Worm (Caenorhabditis elegans) whole organism, L1 larva: Measurements from ENCODE around the gene F46F5.10.
"Not testable (repeated sequence)": the region's sequence is repeated elsewhere in the genome, so short reads cannot be mapped to it uniquely, and the experiment has no call there.

Source experiments
- C16A3.4 ChIP-seq: fragments of 150-350 bp; optimal IDR thresholded peaks from 2 replicates; lab custom pipeline; 2014; ENCODE audit warnings: missing biosample characterization, missing genetic modification characterization
- C34B4.2 ChIP-seq: sonication (generic microtip); optimal IDR thresholded peaks from 2 replicates; lab custom pipeline; 2017; ENCODE audit warnings: mild to moderate bottlenecking, missing genetic modification characterization, missing compliant biosample characterization
- blmp-1 ChIP-seq: fragments of 150-350 bp; optimal IDR thresholded peaks from 2 replicates; lab custom pipeline; 2014; ENCODE audit warnings: missing biosample characterization, missing genetic modification characterization
- ceh-8 ChIP-seq: fragments of 200-800 bp; sonication (Bioruptor generic); optimal IDR thresholded peaks from 2 replicates; lab custom pipeline; 2018; ENCODE audit warnings: mild to moderate bottlenecking, missing genetic modification characterization, moderate library complexity, missing compliant biosample characterization
- dpl-1 ChIP-seq, 3 experiments: fragments of 150-350 bp in 2 of 3; sonication (generic microtip) in 1 of 3; optimal IDR thresholded peaks; 2 replicates each; lab custom pipeline; 2014 to 2017; ENCODE audit warnings: missing biosample characterization in 3 of 3, missing genetic modification characterization in 3 of 3, missing genetic modification reagents in 3 of 3
- dsc-1 ChIP-seq: sonication (generic microtip); optimal IDR thresholded peaks from 2 replicates; lab custom pipeline; 2016; ENCODE audit warnings: mild to moderate bottlenecking, missing genetic modification characterization, missing compliant biosample characterization
- efl-1 ChIP-seq, 4 experiments: fragments of 150-350 bp; optimal IDR thresholded peaks in 3 of 4; peaks in 1 of 4; 1 replicate in 1 of 4; 2 replicates in 3 of 4; lab custom pipeline; 2014; ENCODE audit warnings: missing biosample characterization in 2 of 4, missing genetic modification characterization in 2 of 4, missing genetic modification reagents in 2 of 4
- egl-13 ChIP-seq: sonication (generic microtip); optimal IDR thresholded peaks from 2 replicates; lab custom pipeline; 2016; ENCODE audit warnings: missing genotype, missing genetic modification reagents, missing genetic modification characterization, missing compliant biosample characterization
- elt-2 ChIP-seq: sonication (generic microtip); optimal IDR thresholded peaks from 2 replicates; lab custom pipeline; 2016; ENCODE audit warnings: missing genetic modification characterization, mild to moderate bottlenecking, inconsistent platforms, missing compliant biosample characterization, missing genetic modification reagents
- fkh-4 ChIP-seq: sonication (generic microtip); optimal IDR thresholded peaks from 2 replicates; lab custom pipeline; 2016; ENCODE audit warnings: missing compliant biosample characterization, missing genetic modification characterization, borderline replicate concordance
- fkh-8 ChIP-seq: sonication (generic microtip); optimal IDR thresholded peaks from 2 replicates; lab custom pipeline; 2016; ENCODE audit warnings: mild to moderate bottlenecking, missing genetic modification characterization, missing compliant biosample characterization
- grh-1 ChIP-seq: fragments of 200-800 bp; sonication (Bioruptor generic); IDR thresholded peaks from 2 replicates; pipeline ENCODE4 v1.3.6; 2022; ENCODE audit warnings: missing genetic modification reagents, missing genetic modification characterization, missing compliant biosample characterization
- hlh-17 ChIP-seq: fragments of 200-800 bp; sonication (Bioruptor generic); optimal IDR thresholded peaks from 2 replicates; lab custom pipeline; 2018; ENCODE audit warnings: missing genetic modification characterization, mild to moderate bottlenecking, missing compliant biosample characterization, moderate library complexity, borderline replicate concordance
- hpl-2 ChIP-seq: fragments of 150-350 bp; optimal IDR thresholded peaks from 2 replicates; lab custom pipeline; 2014; ENCODE audit warnings: missing biosample characterization, missing genetic modification reagents, missing genetic modification characterization
- lin-14 ChIP-seq: fragments of 200-800 bp; sonication (Bioruptor generic); optimal IDR thresholded peaks from 2 replicates; lab custom pipeline; 2018; ENCODE audit warnings: mild to moderate bottlenecking, missing genetic modification characterization, moderate library complexity, missing compliant biosample characterization
- lin-15B ChIP-seq: fragments of 150-350 bp; sonication (generic microtip); optimal IDR thresholded peaks from 3 replicates; lab custom pipeline; 2014; ENCODE audit warnings: missing biosample characterization, missing genetic modification characterization
- lin-35 ChIP-seq, 2 experiments: fragments of 150-350 bp; optimal IDR thresholded peaks; 2 replicates each; lab custom pipeline; 2014; ENCODE audit warnings: missing biosample characterization in 2 of 2, missing genetic modification characterization in 2 of 2, missing genetic modification reagents in 2 of 2
- lin-39 ChIP-seq: fragments of 150-350 bp; optimal IDR thresholded peaks from 2 replicates; lab custom pipeline; 2014; ENCODE audit warnings: missing biosample characterization, missing genetic modification reagents, missing genetic modification characterization
- lsy-2 ChIP-seq, 2 experiments: fragments of 150-350 bp; optimal IDR thresholded peaks; 2 replicates each; lab custom pipeline; 2014; ENCODE audit warnings: missing biosample characterization in 2 of 2, missing genetic modification characterization in 2 of 2
- mab-9 ChIP-seq: fragments of 200-800 bp; sonication (Bioruptor generic); IDR thresholded peaks from 2 replicates; pipeline ENCODE4 v1.3.6; 2022; ENCODE audit warnings: missing genetic modification reagents, missing genetic modification characterization, missing compliant biosample characterization
- mdl-1 ChIP-seq, 2 experiments: fragments of 150-350 bp; optimal IDR thresholded peaks; 2 replicates each; lab custom pipeline; 2014 to 2017; ENCODE audit warnings: missing biosample characterization in 2 of 2, missing genetic modification characterization in 2 of 2, inconsistent platforms in 1 of 2
- mef-2 ChIP-seq: fragments of 150-350 bp; optimal IDR thresholded peaks from 2 replicates; lab custom pipeline; 2014; ENCODE audit warnings: missing biosample characterization, missing genetic modification characterization
- mep-1 ChIP-seq: fragments of 150-350 bp; optimal IDR thresholded peaks from 2 replicates; lab custom pipeline; 2014; ENCODE audit warnings: missing biosample characterization, missing genetic modification characterization
- nhr-19 ChIP-seq: fragments of 200-800 bp; sonication (Bioruptor generic); conservative IDR thresholded peaks from 2 replicates; pipeline ENCODE4 v1.3.6; 2022; ENCODE audit warnings: missing genetic modification characterization, missing compliant biosample characterization
- nhr-20 ChIP-seq: sonication (generic microtip); optimal IDR thresholded peaks from 2 replicates; lab custom pipeline; 2016; ENCODE audit warnings: mild to moderate bottlenecking, missing genetic modification characterization, missing compliant biosample characterization
- nhr-71 ChIP-seq: sonication (generic microtip); optimal IDR thresholded peaks from 2 replicates; lab custom pipeline; 2016; ENCODE audit warnings: mild to moderate bottlenecking, missing genetic modification characterization, moderate library complexity, missing compliant biosample characterization
- nhr-76 ChIP-seq: sonication (generic microtip); optimal IDR thresholded peaks from 2 replicates; lab custom pipeline; 2017; ENCODE audit warnings: missing biosample characterization, missing genetic modification characterization
- nhr-84 ChIP-seq: sonication (generic microtip); optimal IDR thresholded peaks from 2 replicates; lab custom pipeline; 2017; ENCODE audit warnings: missing biosample characterization, missing genetic modification characterization
- nhr-85 ChIP-seq: sonication (generic microtip); peaks from one replicate; lab custom pipeline; 2016; ENCODE audit warnings: missing genetic modification characterization, inconsistent platforms, missing compliant biosample characterization
- rnt-1 ChIP-seq: sonication (generic microtip); optimal IDR thresholded peaks from 2 replicates; lab custom pipeline; 2016; ENCODE audit warnings: mild to moderate bottlenecking, missing genetic modification characterization, moderate library complexity, missing compliant biosample characterization
- skn-1 ChIP-seq: fragments of 150-350 bp; optimal IDR thresholded peaks from 2 replicates; lab custom pipeline; 2014; ENCODE audit warnings: missing biosample characterization, missing genetic modification characterization
- snu-23 ChIP-seq: sonication (generic microtip); optimal IDR thresholded peaks from 2 replicates; lab custom pipeline; 2016; ENCODE audit warnings: missing genetic modification characterization, missing compliant biosample characterization
- swsn-7 ChIP-seq: sonication (generic microtip); optimal IDR thresholded peaks from 2 replicates; lab custom pipeline; 2016; ENCODE audit warnings: missing genetic modification characterization, missing compliant biosample characterization
- tbx-2 ChIP-seq: sonication (generic microtip); optimal IDR thresholded peaks from 2 replicates; lab custom pipeline; 2016; ENCODE audit warnings: missing genetic modification characterization, missing compliant biosample characterization
- unc-30 ChIP-seq: sonication (generic microtip); optimal IDR thresholded peaks from 2 replicates; lab custom pipeline; 2017; ENCODE audit warnings: missing biosample characterization, missing genetic modification characterization
- unc-98 ChIP-seq: fragments of 200-800 bp; sonication (Bioruptor generic); IDR thresholded peaks from 2 replicates; pipeline ENCODE4 v1.3.6; 2022; ENCODE audit warnings: missing genetic modification characterization, missing compliant biosample characterization

F46F5.10 gene

DNA sequence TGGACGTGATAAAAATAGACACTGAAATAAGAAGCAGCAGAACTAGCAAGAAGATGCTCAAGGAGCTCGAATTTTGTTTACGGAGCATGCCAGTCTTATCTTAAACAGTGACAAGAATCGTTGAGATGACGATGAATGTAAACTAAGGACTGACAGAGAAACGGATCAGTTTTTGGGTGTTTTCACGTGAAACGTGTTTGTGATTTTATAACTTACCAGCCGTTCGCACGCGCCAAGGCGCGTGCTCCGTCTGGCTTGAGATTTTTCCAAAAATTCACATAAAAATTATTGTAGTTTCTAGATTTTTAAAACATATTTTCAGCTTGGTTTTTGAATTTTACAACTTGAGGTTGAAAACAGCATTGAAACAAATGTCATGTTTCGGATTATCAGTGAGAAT lies 26.9 kb downstream of the F46F5.10 start, which contains the start of gene F28A10.5:
TSS of gene F28A10.5 (minus strand) at position 101 of the 400 bp plus-strand sequence.
- TF ChIP-seq snu-23 (GFP tag; lab: Kevin White, UChicago); unc-98 (GFP tag; lab: Robert Waterston, UW); lin-15B (tag; lab: Kevin White, UChicago): not testable (repeated sequence)
- TF ChIP-seq, all 84 proteins: peak for 0; not testable (repeated sequence) for 84

ce11 chrII:861564-861963 lies 37.9 kb downstream of the F46F5.10 start, which contains the start of gene Y46B2A.4:
Gene Y46B2A.4 (plus strand): TSS chrII:861864.
- TF ChIP-seq lin-39 (tag; lab: Kevin White, UChicago), result no peak
- TF ChIP-seq blmp-1 (tag; lab: Kevin White, UChicago), result no peak
- TF ChIP-seq nhr-76 (tag; lab: Kevin White, UChicago), result no peak
- no peak for TF ChIP-seq C34B4.2 (tag; lab: Kevin White, UChicago)
- no peak for TF ChIP-seq hlh-17 (GFP tag; lab: Kevin White, UChicago)
- TF ChIP-seq nhr-84 (tag; lab: Kevin White, UChicago), result no peak
- TF ChIP-seq mdl-1 (tag; optimal IDR thresholded peaks at IDR 0.05; lab: Kevin White, UChicago), result no peak

- TF ChIP-seq fkh-4 (tag; lab: Kevin White, UChicago), result no peak
- TF ChIP-seq nhr-19, result no peak
- no peak for TF ChIP-seq fkh-8
- no peak for TF ChIP-seq grh-1 (GFP tag; lab: Robert Waterston, UW)
- no peak for TF ChIP-seq tbx-2
Observed at ce11 chrII:866801-867200, 43.2 kb downstream of the F46F5.10 start, which contains the start of gene Y46B2A.3. Gene Y46B2A.3 (minus strand): TSS chrII:866901.

DNA sequence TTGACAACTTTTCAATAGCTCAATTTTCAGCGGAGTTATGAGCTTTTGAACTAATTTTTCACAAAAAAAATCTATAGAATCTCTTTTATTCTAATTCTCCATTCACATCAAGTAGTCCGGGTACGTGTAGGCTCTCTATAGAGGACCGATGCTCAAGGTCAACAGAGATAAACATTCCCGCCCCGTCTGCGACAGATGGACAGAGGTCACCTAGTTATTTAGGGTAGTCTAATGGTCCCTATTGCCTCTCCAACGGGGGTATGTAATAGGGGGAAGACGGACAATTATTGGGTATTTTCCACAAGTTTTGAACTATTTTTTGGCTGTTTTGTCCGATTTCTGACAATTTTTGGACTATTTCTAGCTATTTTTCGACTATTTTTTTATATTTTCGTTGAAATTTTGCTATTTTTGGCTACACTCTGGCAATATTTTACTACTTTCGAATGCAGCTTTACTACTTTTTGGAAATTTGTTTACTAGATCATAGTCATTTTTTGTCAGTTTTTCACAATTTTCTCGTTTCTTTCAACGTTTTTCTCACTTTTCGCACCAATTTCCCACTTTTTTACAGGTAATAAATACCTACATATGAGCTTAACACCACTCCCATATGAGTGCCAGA lies 44.7 kb downstream of the F46F5.10 start, which contains the start of gene fbxc-51:
TSS of gene fbxc-51 (plus strand) at position 575 of the 625 bp plus-strand sequence.
- TF ChIP-seq hpl-2 (GFP tag; lab: Kevin White, UChicago) (no peak), grh-1 (GFP tag; lab: Robert Waterston, UW) (no peak), ceh-8 (no peak), elt-2 (tag; lab: Kevin White, UChicago) (no peak), mef-2 (tag; lab: Kevin White, UChicago) (no peak), egl-13 (no peak), lin-14 (GFP tag; lab: Kevin White, UChicago) (no peak), nhr-71 (tag; lab: Kevin White, UChicago) (no peak), dsc-1 (tag; lab: Kevin White, UChicago) (no peak)

DNA sequence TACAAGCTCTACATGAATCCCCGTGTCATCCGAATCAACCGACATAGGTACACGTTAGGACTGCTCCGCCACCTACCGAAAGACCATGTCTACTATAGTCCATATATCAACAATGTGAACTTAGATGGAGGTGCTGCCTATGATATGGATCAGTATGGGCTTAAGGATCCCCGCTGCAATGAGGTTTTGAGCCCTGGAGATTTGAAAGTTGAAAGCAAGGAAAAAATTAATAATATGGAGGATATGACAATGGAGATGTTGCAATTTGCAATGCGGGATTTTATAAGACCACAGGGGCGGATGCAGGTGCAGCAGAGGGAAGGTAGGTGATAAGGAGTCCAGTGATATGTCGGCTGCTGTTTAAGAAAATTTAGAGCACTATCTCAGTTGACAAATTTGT lies 45.7 kb downstream of the F46F5.10 start:
- TF ChIP-seq blmp-1 (tag; lab: Kevin White, UChicago) (no peak), efl-1 (optimal IDR thresholded peaks at IDR 0.05; lab: Kevin White, UChicago) (no peak), efl-1 (GFP tag; optimal IDR thresholded peaks at IDR 0.05 in 1 of 2; lab: Kevin White, UChicago) (peak in 1 of 2 experiments; percentile 3)

DNA sequence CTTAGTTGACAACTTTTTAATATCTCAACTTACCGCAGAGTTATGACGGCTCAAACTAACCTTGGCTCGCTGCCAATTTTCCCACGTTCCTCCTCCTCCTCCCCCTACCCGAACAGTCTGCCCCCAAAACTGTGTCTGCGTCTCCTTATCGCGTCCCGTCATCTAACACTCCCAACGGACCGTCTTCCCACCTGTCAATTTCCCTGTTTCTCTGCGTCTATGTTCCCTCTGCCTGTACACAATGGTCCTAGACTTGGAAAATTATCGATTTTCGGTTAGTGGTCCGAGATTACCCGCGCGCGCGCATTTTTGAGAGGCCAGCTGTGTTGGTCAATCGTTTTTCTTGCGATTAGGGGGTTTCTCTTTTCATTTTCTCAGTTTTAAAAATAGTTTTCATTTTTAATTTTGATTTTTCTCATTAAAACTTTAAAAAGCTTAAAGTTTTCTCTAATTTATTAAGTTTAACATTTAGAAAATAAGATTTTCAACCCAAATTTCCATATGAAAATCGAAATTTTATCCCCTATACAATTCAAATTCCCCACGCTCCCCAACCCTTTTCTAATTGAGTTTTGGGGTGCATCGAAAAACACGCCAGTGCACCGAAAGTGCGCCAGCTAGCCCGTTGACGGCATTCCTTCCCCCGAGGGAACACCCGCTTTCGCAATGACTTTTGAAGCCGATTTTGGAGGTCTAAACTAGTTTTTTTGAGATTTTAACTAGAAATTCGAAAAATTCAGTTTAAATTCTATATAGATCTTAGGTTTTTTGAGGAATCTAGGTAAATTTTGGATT lies 49.6 kb downstream of the F46F5.10 start, which contains the start of gene alg-2:
TSS of gene alg-2 (plus strand) at position 220 of the 795 bp plus-strand sequence.
- peak; percentile 38 to 57 for TF ChIP-seq lsy-2 (tag; optimal IDR thresholded peaks at IDR 0.05; lab: Kevin White, UChicago)
- TF ChIP-seq dpl-1 (GFP tag; optimal IDR thresholded peaks at IDR 0.05; lab: Kevin White, UChicago), result peak; percentile 45 to 69 (median 48)
- TF ChIP-seq lin-14 (GFP tag; lab: Kevin White, UChicago), result peak; percentile 86
- no peak for TF ChIP-seq elt-2 (tag; lab: Kevin White, UChicago)
- TF ChIP-seq unc-30, result no peak
- TF ChIP-seq mep-1 (tag; lab: Kevin White, UChicago), result peak; percentile 75
- TF ChIP-seq swsn-7, result peak; percentile 37
- TF ChIP-seq tbx-2, result peak; percentile 16
- TF ChIP-seq mab-9 (GFP tag; lab: Robert Waterston, UW), result no peak
- TF ChIP-seq C16A3.4 (tag; lab: Kevin White, UChicago), result peak; percentile 51
- peak; percentile 26 for TF ChIP-seq nhr-20
- TF ChIP-seq rnt-1 (tag; lab: Kevin White, UChicago), result peak; percentile 60
- peak; percentile 43 for TF ChIP-seq snu-23 (GFP tag; lab: Kevin White, UChicago)
- peak; percentile 15 for TF ChIP-seq dsc-1 (tag; lab: Kevin White, UChicago)
- peak; percentile 53 for TF ChIP-seq nhr-71 (tag; lab: Kevin White, UChicago)
- no peak for TF ChIP-seq ceh-8
- peak; percentile 42 for TF ChIP-seq skn-1
- peak; percentile 63 for TF ChIP-seq nhr-85
- peak; percentile 62 to 68 for TF ChIP-seq lin-35 (GFP tag; optimal IDR thresholded peaks at IDR 0.05; lab: Kevin White, UChicago)
- no peak for TF ChIP-seq C34B4.2 (tag; lab: Kevin White, UChicago)
- TF ChIP-seq mef-2 (tag; lab: Kevin White, UChicago), result no peak
- TF ChIP-seq grh-1 (GFP tag; lab: Robert Waterston, UW), result 0 out of 2 replicates have a peak, but pooled peaks have one; percentile 13
